Worm (Caenorhabditis elegans): Measurements from ENCODE around the gene nhr-57.

Gene nhr-57

DNA sequence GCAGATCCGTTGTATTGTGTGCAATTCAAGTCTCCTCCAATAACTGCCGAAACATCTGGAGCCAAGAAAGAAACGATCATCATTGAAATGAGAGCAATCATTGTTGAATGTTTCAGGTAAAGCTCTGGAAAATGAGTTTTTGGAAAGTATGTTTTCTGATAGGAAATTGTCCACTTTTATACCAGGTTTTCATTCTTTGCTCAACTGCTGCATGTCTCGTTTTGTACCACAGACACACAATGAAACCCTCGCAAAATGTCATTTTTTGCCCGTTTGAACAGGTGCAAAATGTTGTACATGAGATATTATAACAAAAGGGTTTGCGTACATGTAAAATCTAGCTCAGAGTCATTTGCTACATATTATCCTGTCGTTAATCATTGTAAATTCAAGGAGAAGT, 11.1 kb upstream of the nhr-57 start, which contains the start of gene T05B4.10:
TSS of gene T05B4.10 (minus strand) at position 101 of the 400 bp plus-strand sequence.
- TF ChIP-seq bed-1 (GFP tag; IDR thresholded peaks at IDR 0.05) (no peak), egrh-3 (GFP tag; IDR thresholded peaks at IDR 0.05) (no peak), zim-3 (tag; optimal IDR thresholded peaks at IDR 0.05) (no peak), die-1 (tag; optimal IDR thresholded peaks at IDR 0.05) (no peak)

DNA sequence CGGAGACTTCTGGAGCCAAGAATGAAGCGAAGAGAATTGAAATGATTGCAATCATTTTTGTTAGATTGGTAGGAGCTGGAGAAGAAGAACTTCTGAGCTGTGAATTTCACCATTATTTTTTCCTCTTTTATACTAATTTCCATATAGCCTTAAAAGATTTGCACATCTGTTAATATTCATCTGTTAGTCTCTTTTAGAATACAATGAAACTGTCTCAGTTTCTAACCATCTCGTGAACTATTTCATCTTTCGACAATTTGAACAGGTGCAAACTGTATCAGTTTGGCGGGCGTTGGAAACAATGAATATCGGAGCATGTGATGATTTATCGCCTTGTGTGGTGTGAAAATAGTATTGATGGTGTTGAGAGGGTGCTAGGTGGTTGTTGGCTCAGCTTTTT, 9.3 kb upstream of the nhr-57 start, which contains the start of gene phat-5:
TSS of gene phat-5 (minus strand) at position 101 of the 400 bp plus-strand sequence.
- TF ChIP-seq F57A8.1 (GFP tag; optimal IDR thresholded peaks at IDR 0.05) (no peak), B0336.3 (GFP tag; IDR thresholded peaks at IDR 0.05) (no peak), mxl-1 (tag; optimal IDR thresholded peaks at IDR 0.05) (no peak), tbp1 (GFP tag; optimal IDR thresholded peaks at IDR 0.05) (no peak), sdz-38 (tag; optimal IDR thresholded peaks at IDR 0.05) (no peak), snpc-1.3 (tag; optimal IDR thresholded peaks at IDR 0.05; ENCODE audit: insufficient read depth) (no peak), Y53F4B.3 (GFP tag; IDR thresholded peaks at IDR 0.05) (no peak), ztf-22 (GFP tag; optimal IDR thresholded peaks at IDR 0.05) (no peak)

DNA sequence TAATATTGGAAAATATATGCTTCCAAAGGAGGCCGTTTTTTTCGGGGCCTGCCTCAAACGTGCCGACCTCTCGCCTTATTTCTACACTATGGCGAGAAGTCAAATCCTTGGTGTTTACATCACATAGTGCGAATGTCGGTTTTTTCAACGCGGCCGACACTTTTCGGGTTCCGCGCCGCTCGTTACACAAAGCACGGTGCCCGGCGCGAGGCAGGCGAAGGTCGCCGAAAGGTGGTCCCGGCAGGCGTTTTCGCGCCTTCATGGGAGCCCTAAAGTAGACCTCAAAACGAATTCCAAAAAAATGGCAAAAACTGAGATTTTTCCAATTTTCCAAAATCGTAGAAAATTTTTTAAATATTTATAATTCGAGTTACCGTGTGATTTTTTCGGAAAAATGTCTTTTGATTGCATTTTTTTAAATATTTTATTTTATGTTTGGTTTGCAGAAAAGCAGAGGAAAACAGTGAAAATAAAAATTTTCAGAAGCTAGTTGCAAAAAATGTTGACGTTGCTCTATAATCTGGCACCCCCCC, 6.1 kb upstream of the nhr-57 start, which contains the start of gene T05B4.12:
TSS of gene T05B4.12 (minus strand) at position 483 of the 533 bp plus-strand sequence.
- TF ChIP-seq ztf-25 (GFP tag; IDR thresholded peaks at IDR 0.05) (no peak), zfh-2 (GFP tag; conservative IDR thresholded peaks at IDR 0.05) (peak; percentile 71)

DNA sequence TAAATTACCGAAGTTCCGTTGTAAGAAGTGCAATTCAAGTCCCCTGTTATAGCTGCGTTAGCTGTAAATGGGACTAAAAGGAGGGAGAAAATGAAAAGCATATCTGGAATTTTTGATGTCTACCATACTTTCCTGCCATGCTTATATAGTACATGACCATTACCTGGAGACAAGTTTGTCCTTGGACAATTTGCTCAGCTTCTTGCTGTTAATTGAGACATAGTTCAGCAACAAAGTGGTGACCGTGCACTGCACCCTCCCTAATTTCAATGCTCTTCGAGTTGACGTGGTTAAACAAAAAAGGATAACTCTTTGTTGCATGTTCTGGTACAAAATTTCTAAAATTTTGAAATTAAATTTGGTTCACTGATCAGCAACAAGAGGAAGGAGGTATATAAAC, 4.3 kb upstream of the nhr-57 start, which contains the start of gene T05B4.13:
TSS of gene T05B4.13 (minus strand) at position 101 of the 400 bp plus-strand sequence.
- TF ChIP-seq aptf-2 (GFP tag; conservative IDR thresholded peaks at IDR 0.05): no peak
- no peak for TF ChIP-seq pbrm-1 (GFP tag; IDR thresholded peaks at IDR 0.05)
- TF ChIP-seq B0019.2 (GFP tag; conservative IDR thresholded peaks at IDR 0.05): no peak
- no peak for TF ChIP-seq rcor-1 (GFP tag; IDR thresholded peaks at IDR 0.05)
- no peak for TF ChIP-seq madf-8 (GFP tag; conservative IDR thresholded peaks at IDR 0.05)
- TF ChIP-seq madf-3 (GFP tag; IDR thresholded peaks at IDR 0.05): no peak
- TF ChIP-seq Y53F4B.3 (GFP tag; IDR thresholded peaks at IDR 0.05): no peak
- TF ChIP-seq somi-1 (GFP tag; optimal IDR thresholded peaks at IDR 0.05): no peak
- no peak for TF ChIP-seq ceh-91 (GFP tag; IDR thresholded peaks at IDR 0.05)
- no peak for TF ChIP-seq ets-4 (GFP tag; optimal IDR thresholded peaks at IDR 0.05)
- no peak for TF ChIP-seq ztf-28 (GFP tag; IDR thresholded peaks at IDR 0.05)
- TF ChIP-seq zim-3 (tag; optimal IDR thresholded peaks at IDR 0.05): no peak
- no peak for TF ChIP-seq tbp1 (GFP tag; optimal IDR thresholded peaks at IDR 0.05)
- TF ChIP-seq tbx-9 (tag; optimal IDR thresholded peaks at IDR 0.05; ENCODE audit: borderline replicate concordance): no peak
- TF ChIP-seq Y53G8AR.9 (GFP tag; conservative IDR thresholded peaks at IDR 0.05): no peak
- no peak for TF ChIP-seq snpc-4 (GFP tag; optimal IDR thresholded peaks at IDR 0.05)
- TF ChIP-seq snpc-4 (tag; optimal IDR thresholded peaks at IDR 0.05): no peak
- TF ChIP-seq bed-2 (GFP tag; IDR thresholded peaks at IDR 0.05): no peak
- TF ChIP-seq dox-1 (GFP tag; IDR thresholded peaks at IDR 0.05): no peak
- TF ChIP-seq Y56A3A.18 (GFP tag; IDR thresholded peaks at IDR 0.05): no peak

DNA sequence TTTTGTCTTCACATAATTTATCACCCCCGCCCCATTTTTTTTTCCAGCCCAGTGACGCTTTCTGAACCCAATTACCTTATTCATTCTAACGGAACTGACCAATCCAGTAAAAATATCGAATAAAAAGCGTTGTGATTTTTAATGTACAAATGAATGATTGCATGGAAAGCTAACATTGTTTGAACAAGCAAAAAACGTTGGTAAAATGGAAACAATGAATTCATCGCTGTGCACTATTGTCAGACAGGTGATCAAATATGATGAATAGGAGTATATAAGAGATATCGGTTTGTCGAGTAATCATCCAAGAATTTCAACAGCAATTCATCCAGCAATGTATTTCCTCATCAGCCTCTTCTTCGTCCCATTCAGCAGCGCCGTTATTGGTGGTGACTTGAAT, 2.1 kb upstream of the nhr-57 start, which contains the start of gene phat-4:
TSS of gene phat-4 (plus strand) at position 301 of the 400 bp plus-strand sequence.
- TF ChIP-seq sea-2 (GFP tag; IDR thresholded peaks at IDR 0.05): no peak
- no peak for TF ChIP-seq xnd-1 (tag; optimal IDR thresholded peaks at IDR 0.05)
- TF ChIP-seq madf-3 (GFP tag; IDR thresholded peaks at IDR 0.05): no peak
- no peak for TF ChIP-seq sdz-38 (tag; optimal IDR thresholded peaks at IDR 0.05)
- TF ChIP-seq ztf-18 (tag; optimal IDR thresholded peaks at IDR 0.05): no peak
- TF ChIP-seq C06A6.2 (GFP tag; conservative IDR thresholded peaks at IDR 0.05): no peak
- TF ChIP-seq F49E8.2 (tag; optimal IDR thresholded peaks at IDR 0.05; ENCODE audit: insufficient read depth): no peak
- TF ChIP-seq ceh-79 (tag; optimal IDR thresholded peaks at IDR 0.05): no peak
- TF ChIP-seq snpc-1.3 (tag; optimal IDR thresholded peaks at IDR 0.05; ENCODE audit: insufficient read depth): no peak
- no peak for TF ChIP-seq him-1 (tag; optimal IDR thresholded peaks at IDR 0.05)
- TF ChIP-seq rec-8 (tag; optimal IDR thresholded peaks at IDR 0.05): no peak
- no peak for TF ChIP-seq let-526 (GFP tag; IDR thresholded peaks at IDR 0.05)
- no peak for TF ChIP-seq egl-18 (GFP tag; IDR thresholded peaks at IDR 0.05)
- TF ChIP-seq mcd-1 (GFP tag; IDR thresholded peaks at IDR 0.05): no peak
- no peak for TF ChIP-seq atf-7 (tag; optimal IDR thresholded peaks at IDR 0.05)
